Worm (Caenorhabditis elegans) whole organism, L3 larva: ENCODE results near the gene Y105C5B.20.

Experiments
- R02D3.7 ChIP-seq: fragments of 150-350 bp; optimal IDR thresholded peaks from 2 replicates; lab custom pipeline; 2014; ENCODE audit warnings: missing biosample characterization, missing genetic modification characterization
- ama-1 ChIP-seq: fragments of 150-350 bp; optimal IDR thresholded peaks from 2 replicates; lab custom pipeline; 2018
- ceh-16 ChIP-seq: sonication (generic microtip); optimal IDR thresholded peaks from 2 replicates; lab custom pipeline; 2017; ENCODE audit warnings: missing biosample characterization, missing genetic modification characterization
- ceh-82 ChIP-seq: fragments of 150-350 bp; optimal IDR thresholded peaks from 2 replicates; lab custom pipeline; 2014; ENCODE audit warnings: missing biosample characterization, missing genetic modification characterization
- ceh-9 ChIP-seq: sonication (generic microtip); optimal IDR thresholded peaks from 2 replicates; lab custom pipeline; 2018; ENCODE audit warnings: missing biosample characterization, missing genetic modification characterization
- daf-12 ChIP-seq: fragments of 150-350 bp; optimal IDR thresholded peaks from 2 replicates; lab custom pipeline; 2014; ENCODE audit warnings: missing biosample characterization, missing genetic modification reagents, missing genetic modification characterization
- egl-27 ChIP-seq: sonication (generic microtip); optimal IDR thresholded peaks from 4 replicates; lab custom pipeline; 2017; ENCODE audit warnings: missing biosample characterization, missing genetic modification reagents, missing genetic modification characterization
- egl-5 ChIP-seq: fragments of 150-350 bp; optimal IDR thresholded peaks from 2 replicates; lab custom pipeline; 2017; ENCODE audit warnings: missing biosample characterization, missing genetic modification reagents, missing genetic modification characterization, inconsistent platforms
- elt-2 ChIP-seq: sonication (generic microtip); optimal IDR thresholded peaks from 2 replicates; lab custom pipeline; 2016; ENCODE audit warnings: missing genetic modification reagents, mild to moderate bottlenecking, missing genetic modification characterization, missing compliant biosample characterization
- elt-3 ChIP-seq, 3 experiments: fragments of 150-350 bp in 1 of 3; sonication (generic microtip) in 2 of 3; optimal IDR thresholded peaks; 2 replicates in 2 of 3; 4 replicates in 1 of 3; lab custom pipeline; 2014 to 2017; ENCODE audit warnings: missing biosample characterization in 3 of 3, missing genetic modification characterization in 3 of 3
- fkh-10 ChIP-seq: sonication (generic microtip); optimal IDR thresholded peaks from 2 replicates; lab custom pipeline; 2017; ENCODE audit warnings: missing biosample characterization, missing genetic modification reagents, missing genetic modification characterization
- fkh-2 ChIP-seq: fragments of 150-350 bp; optimal IDR thresholded peaks from 2 replicates; lab custom pipeline; 2014; ENCODE audit warnings: missing biosample characterization, missing genetic modification reagents, missing genetic modification characterization
- jun-1 ChIP-seq: fragments of 150-350 bp; optimal IDR thresholded peaks from 2 replicates; lab custom pipeline; 2014; ENCODE audit warnings: missing biosample characterization, missing genetic modification reagents, missing genetic modification characterization
- lin-39 ChIP-seq: fragments of 150-350 bp; optimal IDR thresholded peaks from 2 replicates; lab custom pipeline; 2018; ENCODE audit warnings: missing biosample characterization, missing genetic modification reagents, missing genetic modification characterization
- mml-1 ChIP-seq: fragments of 150-350 bp; sonication (generic microtip); optimal IDR thresholded peaks from 3 replicates; lab custom pipeline; 2014; ENCODE audit warnings: missing biosample characterization, missing genetic modification characterization
- nhr-11 ChIP-seq: fragments of 150-350 bp; optimal IDR thresholded peaks from 2 replicates; lab custom pipeline; 2014; ENCODE audit warnings: missing biosample characterization, missing genetic modification characterization
- nhr-12 ChIP-seq: fragments of 150-350 bp; optimal IDR thresholded peaks from 2 replicates; lab custom pipeline; 2014; ENCODE audit warnings: missing biosample characterization, missing genetic modification characterization
- nhr-25 ChIP-seq: sonication (generic microtip); optimal IDR thresholded peaks from 2 replicates; lab custom pipeline; 2017; ENCODE audit warnings: missing biosample characterization, missing genetic modification characterization
- nhr-28 ChIP-seq: fragments of 150-350 bp; optimal IDR thresholded peaks from 2 replicates; lab custom pipeline; 2014; ENCODE audit warnings: missing biosample characterization, missing genetic modification characterization
- nhr-43 ChIP-seq: sonication (generic microtip); optimal IDR thresholded peaks from 2 replicates; lab custom pipeline; 2016; ENCODE audit warnings: mild to moderate bottlenecking, missing genetic modification characterization, missing compliant biosample characterization; ENCODE audit not compliant: poor library complexity, severe bottlenecking
- nhr-67 ChIP-seq: fragments of 150-350 bp; optimal IDR thresholded peaks from 2 replicates; lab custom pipeline; 2014; ENCODE audit warnings: missing biosample characterization, missing genetic modification characterization
- nhr-76 ChIP-seq: fragments of 150-350 bp; sonication (generic microtip); optimal IDR thresholded peaks from 5 replicates; lab custom pipeline; 2014; ENCODE audit warnings: missing biosample characterization, missing genetic modification characterization
- nhr-77 ChIP-seq: fragments of 150-350 bp; optimal IDR thresholded peaks from 2 replicates; lab custom pipeline; 2014; ENCODE audit warnings: missing biosample characterization, missing genetic modification characterization
- pha-4 ChIP-seq: fragments of 150-350 bp; optimal IDR thresholded peaks from 2 replicates; lab custom pipeline; 2014; ENCODE audit warnings: missing biosample characterization, missing genetic modification reagents, missing genetic modification characterization
- pqm-1 ChIP-seq: fragments of 150-350 bp; optimal IDR thresholded peaks from 2 replicates; lab custom pipeline; 2017; ENCODE audit warnings: missing biosample characterization, missing genetic modification characterization, inconsistent platforms
- sea-2 ChIP-seq: fragments of 150-350 bp; sonication (generic microtip); optimal IDR thresholded peaks from 4 replicates; lab custom pipeline; 2014; ENCODE audit warnings: missing biosample characterization, missing genetic modification reagents, missing genetic modification characterization
- skn-1 ChIP-seq: fragments of 150-350 bp; optimal IDR thresholded peaks from 2 replicates; lab custom pipeline; 2014; ENCODE audit warnings: missing biosample characterization, missing genetic modification characterization
- snpc-4 ChIP-seq: fragments of 150-350 bp; optimal IDR thresholded peaks from 2 replicates; lab custom pipeline; 2014; ENCODE audit warnings: missing biosample characterization, missing genetic modification characterization
- tbx-2 ChIP-seq: sonication (generic microtip); optimal IDR thresholded peaks from 2 replicates; lab custom pipeline; 2016; ENCODE audit warnings: mild to moderate bottlenecking, missing genetic modification characterization, missing compliant biosample characterization
- unc-62 ChIP-seq: fragments of 150-350 bp; sonication (generic microtip); optimal IDR thresholded peaks from 4 replicates; lab custom pipeline; 2014; ENCODE audit warnings: missing biosample characterization, missing genetic modification reagents, missing genetic modification characterization
- zag-1 ChIP-seq: fragments of 150-350 bp; optimal IDR thresholded peaks from 2 replicates; lab custom pipeline; 2014; ENCODE audit warnings: missing biosample characterization, missing genetic modification characterization
- ztf-11 ChIP-seq: fragments of 150-350 bp; optimal IDR thresholded peaks from 2 replicates; lab custom pipeline; 2014; ENCODE audit warnings: missing biosample characterization, missing genetic modification characterization
- ztf-4 ChIP-seq: fragments of 150-350 bp; optimal IDR thresholded peaks from 2 replicates; lab custom pipeline; 2014; ENCODE audit warnings: missing biosample characterization, missing genetic modification characterization

Gene Y105C5B.20

ce11 chrIV:15955349-15955748 is 39.1 kb downstream of the Y105C5B.20 start:
- TF ChIP-seq nhr-12 (tag; lab: Kevin White, UChicago) = no peak
- TF ChIP-seq egl-27 (tag; lab: Kevin White, UChicago) = no peak
- no peak for TF ChIP-seq ceh-16
- no peak for TF ChIP-seq lin-39 (tag; lab: Kevin White, UChicago)
- no peak for TF ChIP-seq elt-2
- TF ChIP-seq ceh-82 (tag; lab: Kevin White, UChicago) = no peak
- TF ChIP-seq nhr-77 (tag; lab: Kevin White, UChicago) = no peak
- no peak for TF ChIP-seq unc-62 (GFP tag; lab: Kevin White, UChicago)
- TF ChIP-seq pha-4 (tag; lab: Kevin White, UChicago) = no peak
- no peak for TF ChIP-seq nhr-43 (tag; lab: Kevin White, UChicago)
- TF ChIP-seq fkh-2 (tag; lab: Kevin White, UChicago) = no peak
- TF ChIP-seq nhr-76 (tag; lab: Kevin White, UChicago) = no peak
- no peak for TF ChIP-seq ztf-4 (tag; lab: Kevin White, UChicago)
- TF ChIP-seq R02D3.7 (tag; lab: Kevin White, UChicago) = no peak
- no peak for TF ChIP-seq sea-2 (GFP tag; lab: Kevin White, UChicago)
- no peak for TF ChIP-seq pqm-1
- TF ChIP-seq elt-3 (tag; optimal IDR thresholded peaks at IDR 0.05; lab: Kevin White, UChicago) = no peak
- no peak for TF ChIP-seq nhr-28 (tag; lab: Kevin White, UChicago)
- no peak for TF ChIP-seq jun-1 (tag; lab: Kevin White, UChicago)
- no peak for TF ChIP-seq zag-1 (tag; lab: Kevin White, UChicago)

DNA sequence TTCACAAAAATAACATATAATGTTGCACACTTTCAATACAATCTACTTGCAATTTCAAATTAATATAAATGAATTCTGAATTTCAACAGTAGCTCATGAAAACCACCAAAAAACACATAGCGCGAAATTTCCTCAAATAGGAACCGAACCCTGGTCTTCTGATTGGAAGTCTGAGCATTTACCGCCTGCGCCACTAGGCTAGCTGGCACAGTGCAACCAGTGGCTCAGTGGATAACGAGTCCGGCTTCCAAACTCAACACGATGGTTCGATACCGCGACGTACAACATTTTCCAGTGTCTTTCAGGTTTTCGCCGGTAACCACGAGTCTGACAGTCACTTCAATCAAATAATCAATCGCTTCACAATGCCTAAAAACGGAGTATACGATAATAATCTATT is 40.7 kb downstream of the Y105C5B.20 start:
- TF ChIP-seq egl-5 (tag; lab: Kevin White, UChicago) (no peak), ceh-16 (no peak), tbx-2 (tag; lab: Kevin White, UChicago) (no peak), nhr-28 (tag; lab: Kevin White, UChicago) (no peak), R02D3.7 (tag; lab: Kevin White, UChicago) (no peak), ztf-11 (no peak), nhr-25 (tag; lab: Kevin White, UChicago) (no peak), mml-1 (no peak), nhr-67 (tag; lab: Kevin White, UChicago) (no peak), nhr-11 (no peak), zag-1 (tag; lab: Kevin White, UChicago) (no peak), lin-39 (tag; lab: Kevin White, UChicago) (no peak), jun-1 (tag; lab: Kevin White, UChicago) (no peak), skn-1 (tag; lab: Kevin White, UChicago) (no peak)

ce11 chrIV:15951640-15952039 is 42.8 kb downstream of the Y105C5B.20 start, which contains the start of gene Y105C5B.15:
Gene Y105C5B.15 (plus strand): TSS chrIV:15951936.
- TF ChIP-seq nhr-43 (tag; lab: Kevin White, UChicago) (no peak), elt-2 (peak; percentile 67)

DNA sequence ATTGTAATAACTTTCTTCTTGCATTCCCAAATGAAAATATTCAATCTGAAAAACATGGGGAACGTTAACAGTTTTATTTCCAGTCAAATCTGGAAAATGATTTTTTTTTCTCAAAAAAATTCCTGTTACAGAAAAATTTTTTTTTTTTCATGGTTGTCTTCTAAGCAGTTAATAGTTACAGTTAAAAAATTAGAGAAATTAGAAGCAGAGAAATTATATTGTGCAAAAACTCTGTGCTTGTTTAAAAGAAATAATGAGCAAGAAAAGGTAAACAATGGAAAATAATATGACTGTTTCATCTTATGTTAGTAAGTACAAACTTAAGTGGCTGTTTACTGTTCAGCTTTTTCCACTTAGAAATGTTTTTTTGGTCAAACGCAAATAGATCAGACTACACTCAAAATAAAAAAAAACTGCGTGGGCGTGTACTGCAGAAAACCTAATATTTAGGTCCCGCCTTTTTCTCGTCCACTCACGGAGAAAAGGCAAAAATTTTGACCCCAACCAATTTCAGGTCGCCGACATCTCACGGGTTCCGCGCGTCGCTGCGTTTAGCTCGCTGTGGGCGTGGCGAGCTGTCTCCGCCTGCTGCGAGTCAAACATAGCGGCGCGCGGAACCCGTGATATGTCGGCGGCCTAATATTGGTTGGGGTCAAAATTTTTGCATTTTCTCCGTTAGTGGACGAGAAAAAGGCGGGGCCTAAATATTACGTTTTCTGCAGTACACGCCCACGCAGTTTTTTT is 43.4 kb downstream of the Y105C5B.20 start, which contains the start of gene ifas-3:
Gene ifas-3 (minus strand): TSS at position 51 of the 744 bp plus-strand sequence.
- TF ChIP-seq nhr-67 (tag; lab: Kevin White, UChicago) (no peak), pqm-1 (no peak), nhr-76 (tag; lab: Kevin White, UChicago) (no peak), skn-1 (tag; lab: Kevin White, UChicago) (no peak), snpc-4 (tag; lab: Kevin White, UChicago) (no peak)

DNA sequence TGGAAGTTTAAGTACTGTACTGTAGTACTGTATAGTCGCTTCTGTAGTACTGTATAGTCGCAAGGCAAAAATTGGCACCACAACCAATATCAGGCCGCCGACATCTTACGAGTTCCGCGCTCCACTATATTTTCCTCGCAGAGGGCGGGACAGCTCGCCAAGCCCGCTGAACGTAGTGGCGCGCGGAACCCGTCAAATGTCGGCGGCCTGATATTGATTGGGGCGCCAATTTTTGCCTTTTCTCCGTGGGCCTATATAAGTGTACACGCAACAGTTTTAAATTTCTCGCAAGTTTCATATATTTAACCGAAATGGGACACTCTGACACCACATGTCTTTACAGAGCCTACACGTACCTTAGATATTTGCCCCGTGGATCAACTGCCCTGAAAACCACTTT is 44.4 kb downstream of the Y105C5B.20 start:
- TF ChIP-seq lin-39 (tag; lab: Kevin White, UChicago) (no peak), egl-27 (tag; lab: Kevin White, UChicago) (no peak), nhr-77 (tag; lab: Kevin White, UChicago) (no peak), fkh-10 (no peak), sea-2 (GFP tag; lab: Kevin White, UChicago) (no peak), ceh-9 (tag; lab: Kevin White, UChicago) (no peak), mml-1 (no peak), nhr-25 (tag; lab: Kevin White, UChicago) (no peak), ama-1 (no peak), daf-12 (tag; lab: Kevin White, UChicago) (no peak), ceh-82 (tag; lab: Kevin White, UChicago) (no peak), ztf-11 (no peak), jun-1 (tag; lab: Kevin White, UChicago) (no peak)
- TF ChIP-seq, all 47 proteins: peak for 0
